ENCODE assay signal across 6 fruit fly cellular contexts in genomic region chr3L:11047877-11048276, dm6.
TF ChIP-seq lines count a peak whose summit lies in the region.

No protein-coding gene starts in this region.

- TF ChIP-seq CTCF in S2 (optimal IDR thresholded peaks at IDR 0.05; lab: Kevin White, UChicago) = peak; percentile 98 to 99
- peak; percentile 99 for TF ChIP-seq CTCF in whole organism, embryonic (GFP tag; optimal IDR thresholded peaks at IDR 0.05; lab: Kevin White, UChicago)

TF ChIP-seq in whole organism, adult, 20 proteins besides CTCF, POLR2A, EP300 and RAD21:
- TF ChIP-seq bab1 (GFP tag; optimal IDR thresholded peaks at IDR 0.05; lab: Kevin White, UChicago) (peak; percentile 89), toe (GFP tag; optimal IDR thresholded peaks at IDR 0.05; lab: Kevin White, UChicago) (peak; percentile 20), CG1620 (GFP tag; optimal IDR thresholded peaks at IDR 0.05; lab: Kevin White, UChicago) (peak; percentile 49), Mnt (GFP tag; optimal IDR thresholded peaks at IDR 0.05; lab: Kevin White, UChicago) (peak; percentile 31), CG12768 (GFP tag; optimal IDR thresholded peaks at IDR 0.05; lab: Kevin White, UChicago) (peak; percentile 1), Hr96 (GFP tag; optimal IDR thresholded peaks at IDR 0.05; lab: Kevin White, UChicago) (peak; percentile 68), CG11617 (GFP tag; optimal IDR thresholded peaks at IDR 0.05; lab: Kevin White, UChicago) (no peak), Clk (GFP tag; optimal IDR thresholded peaks at IDR 0.05; lab: Kevin White, UChicago) (no peak), CG7101 (tag; optimal IDR thresholded peaks at IDR 0.05; lab: Kevin White, UChicago) (peak; percentile 57), CG33017 (tag; optimal IDR thresholded peaks at IDR 0.05; lab: Kevin White, UChicago) (no peak), ovo (GFP tag; optimal IDR thresholded peaks at IDR 0.05; lab: Kevin White, UChicago) (peak; percentile 66), cnc (optimal IDR thresholded peaks at IDR 0.05; lab: Kevin White, UChicago) (no peak), pad (GFP tag; optimal IDR thresholded peaks at IDR 0.05; lab: Kevin White, UChicago) (peak; percentile 64), CG5204 (GFP tag; optimal IDR thresholded peaks at IDR 0.05; lab: Kevin White, UChicago) (peak; percentile 18), Crg-1 (GFP tag; optimal IDR thresholded peaks at IDR 0.05; lab: Kevin White, UChicago) (peak; percentile 49), cic (GFP tag; optimal IDR thresholded peaks at IDR 0.05; lab: Kevin White, UChicago) (no peak)

TF ChIP-seq in whole organism, embryonic, 481 proteins besides CTCF, POLR2A, EP300 and RAD21 (continues in another document):
- TF ChIP-seq lab (GFP tag; optimal IDR thresholded peaks at IDR 0.05; lab: Kevin White, UChicago) (peak; percentile 66), vnd (GFP tag; IDR thresholded peaks at IDR 0.05; lab: Robert Waterston, UW; ENCODE audit: partially characterized antibody) (no peak), inv (GFP tag; IDR thresholded peaks at IDR 0.05; lab: Robert Waterston, UW; ENCODE audit: partially characterized antibody) (no peak), HLH3B (GFP tag; IDR thresholded peaks at IDR 0.05; lab: Robert Waterston, UW) (peak; percentile 74), dm (GFP tag; optimal IDR thresholded peaks at IDR 0.05; lab: Kevin White, UChicago) (peak; percentile 69), CG9797 (GFP tag; optimal IDR thresholded peaks at IDR 0.05; lab: Kevin White, UChicago) (no peak), en (GFP tag; optimal IDR thresholded peaks at IDR 0.05; lab: Kevin White, UChicago) (peak; percentile 44), CG14441 (GFP tag; IDR thresholded peaks at IDR 0.05; lab: Robert Waterston, UW) (peak; percentile 72), E2f2 (GFP tag; IDR thresholded peaks at IDR 0.05; lab: Robert Waterston, UW) (peak; percentile 25; the same call in 1 of the 2 replicates), cato (GFP tag; optimal IDR thresholded peaks at IDR 0.05; lab: Kevin White, UChicago; ENCODE audit: borderline replicate concordance) (no peak), HmgZ (tag; optimal IDR thresholded peaks at IDR 0.05; lab: Kevin White, UChicago) (peak; percentile 86), Dref (GFP tag; IDR thresholded peaks at IDR 0.05; lab: Robert Waterston, UW) (no peak), CG12769 (tag; optimal IDR thresholded peaks at IDR 0.05; lab: Kevin White, UChicago) (peak; percentile 68), CkIIα-i1 (GFP tag; IDR thresholded peaks at IDR 0.05; lab: Robert Waterston, UW) (no peak), CG6854 (GFP tag; optimal IDR thresholded peaks at IDR 0.05; lab: Kevin White, UChicago) (peak; percentile 46), CG8924 (tag; optimal IDR thresholded peaks at IDR 0.05; lab: Kevin White, UChicago) (peak; percentile 19), Bteb2 (GFP tag; optimal IDR thresholded peaks at IDR 0.05; lab: Kevin White, UChicago) (no peak), CG12299 (tag; optimal IDR thresholded peaks at IDR 0.05; lab: Kevin White, UChicago) (no peak), CG4820 (GFP tag; optimal IDR thresholded peaks at IDR 0.05; lab: Kevin White, UChicago) (peak; percentile 58)

TF ChIP-seq in whole organism, prepupa, 60 proteins besides CTCF, POLR2A, EP300 and RAD21 (continues in another document):
- TF ChIP-seq CG8119 (GFP tag; IDR thresholded peaks at IDR 0.05; lab: Robert Waterston, UW) (no peak), achi (GFP tag; optimal IDR thresholded peaks at IDR 0.05; lab: Kevin White, UChicago) (peak; percentile 4), Lpt (GFP tag; optimal IDR thresholded peaks at IDR 0.05; lab: Kevin White, UChicago) (no peak), topi (GFP tag; optimal IDR thresholded peaks at IDR 0.05; lab: Kevin White, UChicago) (peak; percentile 70), pdm3 (GFP tag; optimal IDR thresholded peaks at IDR 0.05; lab: Kevin White, UChicago) (peak; percentile 69), Sox14 (GFP tag; optimal IDR thresholded peaks at IDR 0.05; lab: Kevin White, UChicago) (peak; percentile 60), CG3032 (tag; optimal IDR thresholded peaks at IDR 0.05; lab: Kevin White, UChicago) (peak; percentile 38), Hr38 (GFP tag; optimal IDR thresholded peaks at IDR 0.05; lab: Kevin White, UChicago) (no peak), CG15336 (GFP tag; IDR thresholded peaks at IDR 0.05; lab: Robert Waterston, UW) (no peak), CG4318 (GFP tag; optimal IDR thresholded peaks at IDR 0.05; lab: Kevin White, UChicago) (no peak), Ets96B (tag; optimal IDR thresholded peaks at IDR 0.05; lab: Kevin White, UChicago) (no peak), ss (GFP tag; optimal IDR thresholded peaks at IDR 0.05; lab: Kevin White, UChicago) (no peak), Eip78C (GFP tag; lab: Kevin White, UChicago) (peak; percentile 81), fkh (GFP tag; optimal IDR thresholded peaks at IDR 0.05; lab: Kevin White, UChicago) (peak; percentile 16), esn (GFP tag; optimal IDR thresholded peaks at IDR 0.05; lab: Kevin White, UChicago) (peak; percentile 75), Blimp-1 (GFP tag; optimal IDR thresholded peaks at IDR 0.05; lab: Kevin White, UChicago) (no peak), CG11902 (GFP tag; optimal IDR thresholded peaks at IDR 0.05; lab: Kevin White, UChicago) (peak; percentile 49), Sox15 (GFP tag; optimal IDR thresholded peaks at IDR 0.05; lab: Kevin White, UChicago) (peak; percentile 2), OdsH (GFP tag; optimal IDR thresholded peaks at IDR 0.05; lab: Kevin White, UChicago) (peak; percentile 50), dsx (GFP tag; optimal IDR thresholded peaks at IDR 0.05; lab: Kevin White, UChicago; ENCODE audit: poor library complexity, severe bottlenecking) (no peak)

TF ChIP-seq in whole organism, pupa, 21 proteins besides CTCF, POLR2A, EP300 and RAD21:
- TF ChIP-seq CG15710 (tag; optimal IDR thresholded peaks at IDR 0.05; lab: Kevin White, UChicago) = no peak
- no peak for TF ChIP-seq CG8301 (tag; optimal IDR thresholded peaks at IDR 0.05; lab: Kevin White, UChicago)
- no peak for TF ChIP-seq fd96Ca (GFP tag; IDR thresholded peaks at IDR 0.05; lab: Robert Waterston, UW)
- no peak for TF ChIP-seq CG8159 (tag; optimal IDR thresholded peaks at IDR 0.05; lab: Kevin White, UChicago)
- peak; percentile 29 for TF ChIP-seq CG34367 (tag; optimal IDR thresholded peaks at IDR 0.05; lab: Kevin White, UChicago)
- peak; percentile 79 for TF ChIP-seq CG4496 (GFP tag; IDR thresholded peaks at IDR 0.05; lab: Robert Waterston, UW)
- no peak for TF ChIP-seq CG17806 (tag; optimal IDR thresholded peaks at IDR 0.05; lab: Kevin White, UChicago)
- no peak for TF ChIP-seq Pif1B (GFP tag; optimal IDR thresholded peaks at IDR 0.05; lab: Kevin White, UChicago)
- TF ChIP-seq EcR (GFP tag; optimal IDR thresholded peaks at IDR 0.05; lab: Kevin White, UChicago) = no peak
- no peak for TF ChIP-seq CG12605 (GFP tag; IDR thresholded peaks at IDR 0.05; lab: Robert Waterston, UW)
- no peak for TF ChIP-seq CG10348 (GFP tag; IDR thresholded peaks at IDR 0.05; lab: Robert Waterston, UW)
- TF ChIP-seq Snoo (tag; optimal IDR thresholded peaks at IDR 0.05; lab: Kevin White, UChicago) = peak; percentile 68
- TF ChIP-seq CG13204 (GFP tag; optimal IDR thresholded peaks at IDR 0.05; lab: Kevin White, UChicago) = no peak
- TF ChIP-seq Ets98B (GFP tag; IDR thresholded peaks at IDR 0.05; lab: Robert Waterston, UW) = peak; percentile 45; the same call in 1 of the 2 replicates
- TF ChIP-seq gl (tag; optimal IDR thresholded peaks at IDR 0.05; lab: Kevin White, UChicago) = peak; percentile 1
- TF ChIP-seq CG9948 (tag; optimal IDR thresholded peaks at IDR 0.05; lab: Kevin White, UChicago) = no peak
- peak; percentile 13 for TF ChIP-seq Pif1A (GFP tag; optimal IDR thresholded peaks at IDR 0.05; lab: Kevin White, UChicago)
- TF ChIP-seq CG32121 (GFP tag; IDR thresholded peaks at IDR 0.05; lab: Robert Waterston, UW) = 0 out of 2 replicates have a peak, but pooled peaks have one; percentile 36
- TF ChIP-seq D1 (tag; optimal IDR thresholded peaks at IDR 0.05; lab: Kevin White, UChicago) = peak; percentile 65
- no peak for TF ChIP-seq rn (GFP tag; IDR thresholded peaks at IDR 0.05; lab: Robert Waterston, UW)
- no peak for TF ChIP-seq CG14655 (GFP tag; optimal IDR thresholded peaks at IDR 0.05; lab: Kevin White, UChicago)

TF ChIP-seq in whole organism, wandering third instar larva, 38 proteins besides CTCF, POLR2A, EP300 and RAD21 (continues in another document):
- TF ChIP-seq GATAd (GFP tag; optimal IDR thresholded peaks at IDR 0.05; lab: Kevin White, UChicago) (no peak), CrebA (GFP tag; optimal IDR thresholded peaks at IDR 0.05; lab: Kevin White, UChicago; ENCODE audit: borderline replicate concordance) (no peak), dmrt93B (GFP tag; optimal IDR thresholded peaks at IDR 0.05; lab: Kevin White, UChicago) (peak; percentile 21), HLH106 (tag; optimal IDR thresholded peaks at IDR 0.05; lab: Kevin White, UChicago) (peak; percentile 45), tai (GFP tag; optimal IDR thresholded peaks at IDR 0.05; lab: Kevin White, UChicago) (peak; percentile 43), jim (GFP tag; optimal IDR thresholded peaks at IDR 0.05; lab: Kevin White, UChicago) (peak; percentile 3), dsf (GFP tag; optimal IDR thresholded peaks at IDR 0.05; lab: Kevin White, UChicago; ENCODE audit: borderline replicate concordance) (no peak), usp (GFP tag; optimal IDR thresholded peaks at IDR 0.05; lab: Kevin White, UChicago) (no peak), sv (GFP tag; optimal IDR thresholded peaks at IDR 0.05; lab: Kevin White, UChicago) (peak; percentile 24), Dfd (GFP tag; optimal IDR thresholded peaks at IDR 0.05; lab: Kevin White, UChicago) (no peak), Dif (GFP tag; optimal IDR thresholded peaks at IDR 0.05; lab: Kevin White, UChicago; ENCODE audit: partially characterized antibody) (no peak), psq (GFP tag; optimal IDR thresholded peaks at IDR 0.05; lab: Kevin White, UChicago) (peak; percentile 28), Sp1 (GFP tag; optimal IDR thresholded peaks at IDR 0.05; lab: Kevin White, UChicago) (no peak), ey (GFP tag; optimal IDR thresholded peaks at IDR 0.05; lab: Kevin White, UChicago) (peak; percentile 44), Abd-B (GFP tag; optimal IDR thresholded peaks at IDR 0.05; lab: Kevin White, UChicago) (no peak), rgr (GFP tag; optimal IDR thresholded peaks at IDR 0.05; lab: Kevin White, UChicago) (no peak), Hr83 (GFP tag; optimal IDR thresholded peaks at IDR 0.05; lab: Kevin White, UChicago; ENCODE audit: poor library complexity, severe bottlenecking) (peak; percentile 67), pan (optimal IDR thresholded peaks at IDR 0.05; lab: Kevin White, UChicago) (no peak), foxo (GFP tag; optimal IDR thresholded peaks at IDR 0.05; lab: Kevin White, UChicago) (peak in 1 of 2 experiments; percentile 74), OdsH (GFP tag; optimal IDR thresholded peaks at IDR 0.05; lab: Kevin White, UChicago) (peak; percentile 60), lola (GFP tag; optimal IDR thresholded peaks at IDR 0.05; lab: Kevin White, UChicago) (no peak), Vsx2 (GFP tag; optimal IDR thresholded peaks at IDR 0.05; lab: Kevin White, UChicago; ENCODE audit: partially characterized antibody) (peak; percentile 85), Hnf4 (GFP tag; optimal IDR thresholded peaks at IDR 0.05; lab: Kevin White, UChicago) (peak; percentile 43), sage (GFP tag; optimal IDR thresholded peaks at IDR 0.05; lab: Kevin White, UChicago) (no peak)
